Worm (Caenorhabditis elegans): ENCODE data around the gene F44E5.15.

- TF ChIP-seq ceh-16 (tag; optimal IDR thresholded peaks at IDR 0.05) (no peak), aly-2 (tag; optimal IDR thresholded peaks at IDR 0.05) (no peak), snpc-4 (tag; optimal IDR thresholded peaks at IDR 0.05) (no peak), ztf-11 (tag; optimal IDR thresholded peaks at IDR 0.05) (no peak), ama-1 (optimal IDR thresholded peaks at IDR 0.05) (no peak), unc-39 (tag; optimal IDR thresholded peaks at IDR 0.05) (no peak), nhr-12 (tag; optimal IDR thresholded peaks at IDR 0.05) (no peak), fos-1 (tag; optimal IDR thresholded peaks at IDR 0.05) (no peak), nhr-11 (tag; optimal IDR thresholded peaks at IDR 0.05) (no peak), mab-5 (tag; optimal IDR thresholded peaks at IDR 0.05) (no peak), mdl-1 (tag; optimal IDR thresholded peaks at IDR 0.05) (no peak), unc-62 (GFP tag; optimal IDR thresholded peaks at IDR 0.05) (no peak)
Measured at ce11 chrII:11798737-11799136, 26.3 kb downstream of the F44E5.15 start, which contains the start of gene hda-5.
